Worm (Caenorhabditis elegans) whole organism, L4 larva: Measurements from ENCODE around the gene F56C3.3.

Experiments used
- ceh-82 ChIP-seq: sonication (generic microtip); optimal IDR thresholded peaks from 2 replicates; lab custom pipeline; 2017; ENCODE audit warnings: missing biosample characterization, missing genetic modification characterization
- jun-1 ChIP-seq: fragments of 150-350 bp; optimal IDR thresholded peaks from 2 replicates; lab custom pipeline; 2014; ENCODE audit warnings: missing biosample characterization, missing genetic modification reagents, missing genetic modification characterization
- lsy-2 ChIP-seq, 2 experiments: fragments of 150-350 bp in 1 of 2; sonication (generic microtip) in 1 of 2; optimal IDR thresholded peaks; 2 replicates each; lab custom pipeline; 2014 to 2017; ENCODE audit warnings: missing biosample characterization in 2 of 2, missing genetic modification characterization in 2 of 2
- mdl-1 ChIP-seq, 2 experiments: fragments of 150-350 bp in 1 of 2; sonication (generic microtip) in 1 of 2; optimal IDR thresholded peaks; 2 replicates each; lab custom pipeline; 2014 to 2017; ENCODE audit warnings: missing biosample characterization in 2 of 2, missing genetic modification characterization in 2 of 2
- nhr-102 ChIP-seq: sonication (generic microtip); optimal IDR thresholded peaks from 2 replicates; lab custom pipeline; 2016; ENCODE audit warnings: mild to moderate bottlenecking, missing genetic modification characterization, moderate library complexity, missing compliant biosample characterization
- spr-3 ChIP-seq: fragments of 200-800 bp; sonication (Bioruptor generic); optimal IDR thresholded peaks from 2 replicates; lab custom pipeline; 2018; ENCODE audit warnings: mild to moderate bottlenecking, missing genetic modification characterization, missing compliant biosample characterization
- unc-130 ChIP-seq: sonication (generic microtip); optimal IDR thresholded peaks from 2 replicates; lab custom pipeline; 2016; ENCODE audit warnings: missing genetic modification reagents, missing genetic modification characterization, missing compliant biosample characterization
- unc-62 ChIP-seq, 3 experiments: fragments of 150-350 bp in 1 of 3; sonication (generic microtip); optimal IDR thresholded peaks in 2 of 3; peaks in 1 of 3; 1 replicate in 1 of 3; 2 replicates in 2 of 3; lab custom pipeline; 2014 to 2017; ENCODE audit warnings: missing biosample characterization in 3 of 3, missing genetic modification characterization in 3 of 3, missing genetic modification reagents in 3 of 3, missing genotype in 1 of 3
- zag-1 ChIP-seq: fragments of 150-350 bp; optimal IDR thresholded peaks from 2 replicates; lab custom pipeline; 2014; ENCODE audit warnings: missing biosample characterization, missing genetic modification characterization
- ztf-11 ChIP-seq: fragments of 150-350 bp; optimal IDR thresholded peaks from 2 replicates; lab custom pipeline; 2014; ENCODE audit warnings: missing biosample characterization, missing genetic modification characterization

DNA sequence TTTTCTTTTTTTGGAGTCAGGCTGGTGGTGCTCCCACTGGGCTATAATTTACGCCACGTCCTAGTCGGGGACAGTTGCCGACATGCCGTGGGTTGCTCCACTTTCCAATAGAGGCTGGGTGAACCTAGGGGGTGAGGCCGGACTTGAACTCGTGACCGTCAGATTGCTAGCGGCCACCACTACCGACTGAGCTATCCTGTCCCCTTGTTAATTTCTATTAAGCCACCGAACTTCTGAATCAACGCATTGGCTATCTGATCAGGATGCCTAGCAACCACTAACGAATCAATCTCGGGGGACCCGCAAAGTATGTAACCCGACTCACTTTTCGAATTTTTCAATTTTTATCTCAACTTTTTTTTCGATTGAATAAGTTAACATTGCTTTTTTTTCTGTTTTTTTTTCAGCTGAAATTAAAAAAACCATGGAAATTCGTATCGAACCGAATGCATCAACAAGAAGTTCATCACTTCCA is 28.7 kb upstream of the F56C3.3 start, which contains the start of gene F56C3.1:
- TF ChIP-seq unc-62 (GFP tag; optimal IDR thresholded peaks at IDR 0.05 in 1 of 2; lab: Kevin White, UChicago): no peak
- TF ChIP-seq unc-62 (tag; optimal IDR thresholded peaks at IDR 0.05; lab: Kevin White, UChicago): no peak
- TF ChIP-seq unc-130 (GFP tag; lab: Kevin White, UChicago): no peak
- no peak for TF ChIP-seq mdl-1 (tag; optimal IDR thresholded peaks at IDR 0.05; lab: Kevin White, UChicago)
- TF ChIP-seq spr-3: no peak
- no peak for TF ChIP-seq ztf-11 (tag; lab: Kevin White, UChicago)
- TF ChIP-seq zag-1 (tag; lab: Kevin White, UChicago): no peak
- TF ChIP-seq lsy-2 (tag; optimal IDR thresholded peaks at IDR 0.05; lab: Kevin White, UChicago): no peak
- no peak for TF ChIP-seq ceh-82 (tag; lab: Kevin White, UChicago)
- no peak for TF ChIP-seq jun-1
- peak; percentile 34 for TF ChIP-seq nhr-102 (tag; lab: Kevin White, UChicago)
